Fruit fly (Drosophila melanogaster) whole organism, prepupa: ENCODE measurements around the gene CG9166.

Experiments used
- CG15336 ChIP-seq: fragments of 200-800 bp; sonication (Bioruptor generic); IDR thresholded peaks from 2 replicates; pipeline ENCODE4 v1.3.6; 2022; ENCODE audit warnings: missing biosample characterization, missing genetic modification characterization
- CG3032 ChIP-seq: fragments of 200-800 bp; optimal IDR thresholded peaks from 2 replicates; lab custom pipeline; 2019; ENCODE audit warnings: missing biosample characterization, mild to moderate bottlenecking, missing genetic modification characterization, moderate library complexity
- CG6854 ChIP-seq: fragments of 200-800 bp; sonication (Bioruptor generic); optimal IDR thresholded peaks from 2 replicates; lab custom pipeline; 2017; ENCODE audit warnings: missing biosample characterization, mild to moderate bottlenecking, missing genetic modification characterization
- CG8632 ChIP-seq: fragments of 200-800 bp; sonication (Bioruptor generic); optimal IDR thresholded peaks from 3 replicates; lab custom pipeline; 2016; ENCODE audit warnings: missing biosample characterization, missing genetic modification characterization
- Eip78C ChIP-seq: fragments of 200-800 bp; sonication (Bioruptor generic); peaks from one replicate; lab custom pipeline; 2016; ENCODE audit warnings: missing biosample characterization, missing genetic modification characterization

- TF ChIP-seq CG3032 (tag; lab: Kevin White, UChicago), result no peak
- no peak for TF ChIP-seq CG6854 (GFP tag; lab: Kevin White, UChicago)
- no peak for TF ChIP-seq CG8632
- TF ChIP-seq Eip78C, result no peak
- no peak for TF ChIP-seq CG15336 (GFP tag; lab: Robert Waterston, UW)
Observed at dm6 chr3L:1302234-1302949, 48.5 kb upstream of the CG9166 start, which contains the start of the genes Rac1 and Acat2.
